Fruit fly (Drosophila melanogaster): Measurements from ENCODE around the gene jvl.
A peak's percentile ranks its signal among the peaks of the same experiment; 100 is the strongest.

Gene jvl

DNA sequence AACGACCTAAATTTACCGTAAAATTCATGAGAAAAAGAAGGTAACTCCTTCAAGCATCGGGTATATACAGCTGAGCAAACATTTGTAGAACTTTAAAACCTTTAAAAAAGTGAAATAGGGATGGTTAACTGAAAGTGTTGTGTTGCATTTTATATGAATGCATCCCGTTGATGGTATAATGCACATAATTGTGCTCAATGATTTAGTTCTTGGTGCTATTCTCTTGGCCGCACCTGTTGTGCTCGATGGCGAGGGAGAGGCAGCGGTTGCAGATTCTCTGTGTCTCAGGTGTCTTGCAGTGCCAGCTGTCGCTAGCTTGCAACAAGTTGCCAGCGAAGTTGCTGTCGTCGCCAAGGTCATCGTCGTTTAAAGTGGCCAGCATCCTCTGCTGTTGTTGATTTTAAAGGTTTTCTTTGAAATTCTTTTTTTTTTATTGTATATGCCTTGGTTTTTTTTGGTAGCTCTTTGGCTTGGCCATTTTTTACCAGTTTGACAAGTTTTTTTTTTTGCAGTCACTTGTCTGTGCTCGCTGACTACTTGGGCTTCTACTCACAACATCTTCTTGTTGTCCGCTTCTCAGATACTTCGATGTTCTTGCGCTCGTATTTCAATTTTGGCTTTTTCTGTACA, 24.1 kb downstream of the jvl start (continued):
- peak; percentile 69 for TF ChIP-seq net (GFP tag; optimal IDR thresholded peaks at IDR 0.05)
- no peak; the same call in 1 of the 2 replicates for TF ChIP-seq Gug (GFP tag; IDR thresholded peaks at IDR 0.05)
- peak; percentile 68 for TF ChIP-seq CG6792 (GFP tag; optimal IDR thresholded peaks at IDR 0.05)
- TF ChIP-seq Eip93F (GFP tag; optimal IDR thresholded peaks at IDR 0.05), result no peak
- no peak for TF ChIP-seq fkh (GFP tag; optimal IDR thresholded peaks at IDR 0.05)
- TF ChIP-seq Smox (GFP tag; optimal IDR thresholded peaks at IDR 0.05), result peak; percentile 56
- no peak; the same call in none of the 3 replicates for TF ChIP-seq CG6163 (GFP tag; IDR thresholded peaks at IDR 0.05)
- peak; percentile 57 for TF ChIP-seq achi (GFP tag; optimal IDR thresholded peaks at IDR 0.05)
- TF ChIP-seq CG11762 (GFP tag; optimal IDR thresholded peaks at IDR 0.05; ENCODE audit: insufficient read depth), result peak; percentile 44
- peak; percentile 59 for TF ChIP-seq Sox14 (GFP tag; optimal IDR thresholded peaks at IDR 0.05)
- peak; percentile 6 for TF ChIP-seq CG11902 (GFP tag; optimal IDR thresholded peaks at IDR 0.05)
- peak; percentile 56 for TF ChIP-seq CG34406 (GFP tag; optimal IDR thresholded peaks at IDR 0.05)
- peak; percentile 71; the same call in 2 of the 3 replicates for TF ChIP-seq CG8119 (GFP tag; IDR thresholded peaks at IDR 0.05)
- TF ChIP-seq CG11294 (GFP tag; IDR thresholded peaks at IDR 0.05), result peak; percentile 23; the same call in 1 of the 2 replicates
- peak; percentile 72 for TF ChIP-seq Met (GFP tag; optimal IDR thresholded peaks at IDR 0.05)
- peak; percentile 33 for TF ChIP-seq Ets96B (tag; optimal IDR thresholded peaks at IDR 0.05)
- peak; percentile 31 for TF ChIP-seq cyc (GFP tag; optimal IDR thresholded peaks at IDR 0.05)
- peak; percentile 66 for TF ChIP-seq CG31627 (GFP tag; optimal IDR thresholded peaks at IDR 0.05)
- TF ChIP-seq Ets21C (GFP tag; optimal IDR thresholded peaks at IDR 0.05), result peak; percentile 38
- TF ChIP-seq salr (GFP tag; optimal IDR thresholded peaks at IDR 0.05), result peak; percentile 7 to 11
- no peak for TF ChIP-seq Blimp-1 (GFP tag; optimal IDR thresholded peaks at IDR 0.05)

DNA sequence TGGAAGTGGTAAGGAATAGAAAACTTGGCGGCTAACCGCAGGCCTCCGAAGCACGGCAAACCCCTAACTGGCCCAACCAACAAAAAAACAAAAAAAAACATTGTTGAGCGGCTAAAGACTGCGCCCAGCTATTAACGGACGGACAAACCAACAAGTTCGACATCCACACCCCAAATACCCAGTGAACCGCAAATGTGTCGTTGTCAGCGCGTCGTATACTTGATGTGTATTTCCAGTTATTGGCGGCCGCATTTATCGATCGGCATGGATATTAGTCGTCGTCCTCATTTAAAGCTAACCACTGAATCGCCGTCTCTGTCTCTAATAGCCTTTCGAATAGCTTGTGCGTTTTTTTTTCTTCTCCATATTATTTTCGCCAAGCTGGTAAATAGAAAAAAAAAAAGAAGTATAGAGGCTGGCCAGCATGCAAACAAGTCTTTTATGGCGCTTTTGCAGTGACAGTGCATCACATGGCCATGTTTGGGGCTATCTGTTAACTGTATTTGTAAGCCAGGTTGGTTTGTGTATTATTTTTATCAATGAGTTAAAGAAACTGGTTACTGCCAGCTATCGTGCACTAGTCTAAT, 25.1 kb downstream of the jvl start:
- TF ChIP-seq CG8319 (GFP tag; optimal IDR thresholded peaks at IDR 0.05) (no peak), Blimp-1 (GFP tag; optimal IDR thresholded peaks at IDR 0.05) (no peak), acj6 (GFP tag; optimal IDR thresholded peaks at IDR 0.05) (no peak), fd85E (GFP tag; optimal IDR thresholded peaks at IDR 0.05) (no peak), CG6276 (GFP tag; optimal IDR thresholded peaks at IDR 0.05) (peak; percentile 48), Gug (GFP tag; IDR thresholded peaks at IDR 0.05) (no peak), fd59A (GFP tag; optimal IDR thresholded peaks at IDR 0.05) (no peak), Met (GFP tag; optimal IDR thresholded peaks at IDR 0.05) (no peak), CG6163 (GFP tag; IDR thresholded peaks at IDR 0.05) (no peak), CG15336 (GFP tag; IDR thresholded peaks at IDR 0.05) (peak; percentile 54; the same call in 1 of the 2 replicates), CG7368 (GFP tag; optimal IDR thresholded peaks at IDR 0.05) (no peak), spab (GFP tag; optimal IDR thresholded peaks at IDR 0.05) (no peak), Sox15 (GFP tag; optimal IDR thresholded peaks at IDR 0.05) (no peak), eg (GFP tag; IDR thresholded peaks at IDR 0.05) (peak; percentile 52; the same call in 1 of the 3 replicates), CG8119 (GFP tag; IDR thresholded peaks at IDR 0.05) (peak; percentile 53; the same call in 1 of the 3 replicates), CG10669 (GFP tag; optimal IDR thresholded peaks at IDR 0.05) (no peak), Ets96B (tag; optimal IDR thresholded peaks at IDR 0.05) (no peak), Eip78C (GFP tag) (no peak)

- TF ChIP-seq fd59A (GFP tag; optimal IDR thresholded peaks at IDR 0.05), result no peak
- peak; percentile 17 for TF ChIP-seq cyc (GFP tag; optimal IDR thresholded peaks at IDR 0.05)
- TF ChIP-seq Hr38 (GFP tag; optimal IDR thresholded peaks at IDR 0.05), result no peak
- TF ChIP-seq Ets21C (GFP tag; optimal IDR thresholded peaks at IDR 0.05), result no peak
- peak in 1 of 2 experiments; percentile 68 for TF ChIP-seq salr (GFP tag; optimal IDR thresholded peaks at IDR 0.05)
- peak; percentile 30 for TF ChIP-seq CG4318 (GFP tag; optimal IDR thresholded peaks at IDR 0.05)
- TF ChIP-seq eg (GFP tag; IDR thresholded peaks at IDR 0.05), result peak; percentile 83
- peak; percentile 15 for TF ChIP-seq Hr39 (GFP tag; optimal IDR thresholded peaks at IDR 0.05)
- peak; percentile 75 for TF ChIP-seq CG6163 (GFP tag; IDR thresholded peaks at IDR 0.05)
- no peak for TF ChIP-seq fkh (GFP tag; optimal IDR thresholded peaks at IDR 0.05)
- no peak for TF ChIP-seq CG6808 (GFP tag; optimal IDR thresholded peaks at IDR 0.05)
- TF ChIP-seq esn (GFP tag; optimal IDR thresholded peaks at IDR 0.05), result peak; percentile 54
- peak; percentile 81 for TF ChIP-seq CG15336 (GFP tag; IDR thresholded peaks at IDR 0.05)
- TF ChIP-seq CG8632 (GFP tag; optimal IDR thresholded peaks at IDR 0.05), result peak; percentile 36
- peak; percentile 72 for TF ChIP-seq OdsH (GFP tag; optimal IDR thresholded peaks at IDR 0.05)
- peak; percentile 70 for TF ChIP-seq Eip75B (GFP tag; optimal IDR thresholded peaks at IDR 0.05)
- TF ChIP-seq CG6854 (GFP tag; optimal IDR thresholded peaks at IDR 0.05), result no peak
- TF ChIP-seq CG16779 (tag; optimal IDR thresholded peaks at IDR 0.05), result peak; percentile 11
- TF ChIP-seq CG6792 (GFP tag; optimal IDR thresholded peaks at IDR 0.05), result peak; percentile 40
- TF ChIP-seq net (GFP tag; optimal IDR thresholded peaks at IDR 0.05), result peak; percentile 59
- TF ChIP-seq dsx (GFP tag; optimal IDR thresholded peaks at IDR 0.05; ENCODE audit: poor library complexity, severe bottlenecking), result peak; percentile 31
- peak; percentile 55 for TF ChIP-seq CG34406 (GFP tag; optimal IDR thresholded peaks at IDR 0.05)
- TF ChIP-seq Ets96B (tag; optimal IDR thresholded peaks at IDR 0.05), result peak; percentile 46
- TF ChIP-seq Lpt (GFP tag; optimal IDR thresholded peaks at IDR 0.05), result peak; percentile 21
- no peak for TF ChIP-seq CG11902 (GFP tag; optimal IDR thresholded peaks at IDR 0.05)
Measured at dm6 chr3R:14775395-14775794, 34.0 kb downstream of the jvl start.

All from whole organism, prepupa.